Fruit fly (Drosophila melanogaster) whole organism, pupa: ENCODE measurements around the gene CG12012.

Experiments
- CG10348 ChIP-seq: fragments of 200-800 bp; sonication (Bioruptor generic); IDR thresholded peaks from 2 replicates; pipeline ENCODE4 v1.3.6; 2022; ENCODE audit warnings: missing biosample characterization, missing genetic modification characterization
- CG12605 ChIP-seq: fragments of 200-800 bp; sonication (Bioruptor generic); IDR thresholded peaks from 2 replicates; pipeline ENCODE4 v1.3.6; 2022; ENCODE audit warnings: missing biosample characterization, missing genetic modification characterization
- CG13204 ChIP-seq: fragments of 200-800 bp; sonication (Bioruptor generic); optimal IDR thresholded peaks from 2 replicates; lab custom pipeline; 2018; ENCODE audit warnings: missing biosample characterization, mild to moderate bottlenecking, missing genetic modification characterization, moderate library complexity
- CG14655 ChIP-seq: fragments of 200-800 bp; sonication (Bioruptor generic); optimal IDR thresholded peaks from 3 replicates; lab custom pipeline; 2017; ENCODE audit warnings: mild to moderate bottlenecking, missing biosample characterization, missing genetic modification reagents, missing genetic modification characterization
- CG15710 ChIP-seq: fragments of 200-800 bp; sonication (Bioruptor generic); optimal IDR thresholded peaks from 2 replicates; lab custom pipeline; 2018; ENCODE audit warnings: missing biosample characterization, mild to moderate bottlenecking, missing genetic modification characterization, moderate library complexity
- CG17806 ChIP-seq: fragments of 200-800 bp; sonication (Bioruptor generic); optimal IDR thresholded peaks from 2 replicates; lab custom pipeline; 2018; ENCODE audit warnings: missing biosample characterization, mild to moderate bottlenecking, missing genetic modification characterization, moderate library complexity
- CG32121 ChIP-seq: fragments of 200-800 bp; sonication (Bioruptor generic); IDR thresholded peaks from 2 replicates; pipeline ENCODE4 v1.3.6; 2022; ENCODE audit warnings: missing biosample characterization, missing genetic modification characterization
- CG34367 ChIP-seq: fragments of 200-800 bp; sonication (Bioruptor generic); optimal IDR thresholded peaks from 2 replicates; lab custom pipeline; 2018; ENCODE audit warnings: missing biosample characterization, mild to moderate bottlenecking, missing genetic modification characterization
- CG4496 ChIP-seq: fragments of 200-800 bp; sonication (Bioruptor generic); IDR thresholded peaks from 3 replicates; pipeline ENCODE4 v1.3.6; 2022; ENCODE audit warnings: missing biosample characterization, missing genetic modification characterization
- CG8159 ChIP-seq: fragments of 200-800 bp; sonication (Bioruptor generic); optimal IDR thresholded peaks from 3 replicates; lab custom pipeline; 2018; ENCODE audit warnings: missing biosample characterization, mild to moderate bottlenecking, missing genetic modification characterization, moderate library complexity
- CG8301 ChIP-seq: fragments of 200-800 bp; sonication (Bioruptor generic); optimal IDR thresholded peaks from 2 replicates; lab custom pipeline; 2018; ENCODE audit warnings: missing biosample characterization, mild to moderate bottlenecking, missing genetic modification characterization
- CG9948 ChIP-seq: fragments of 200-800 bp; sonication (Bioruptor generic); optimal IDR thresholded peaks from 2 replicates; lab custom pipeline; 2018; ENCODE audit warnings: missing biosample characterization, mild to moderate bottlenecking, missing genetic modification characterization, moderate library complexity
- D1 ChIP-seq: fragments of 200-800 bp; sonication (Bioruptor generic); optimal IDR thresholded peaks from 2 replicates; lab custom pipeline; 2018; ENCODE audit warnings: missing biosample characterization, mild to moderate bottlenecking, missing genetic modification characterization, moderate library complexity
- EcR ChIP-seq: fragments of 200-800 bp; sonication (Bioruptor generic); optimal IDR thresholded peaks from 3 replicates; lab custom pipeline; 2019; ENCODE audit warnings: missing biosample characterization, missing genetic modification characterization, mild to moderate bottlenecking, moderate library complexity, missing genetic modification reagents
- Ets98B ChIP-seq: fragments of 200-800 bp; sonication (Bioruptor generic); IDR thresholded peaks from 2 replicates; pipeline ENCODE4 v1.3.6; 2022; ENCODE audit warnings: missing biosample characterization, missing genetic modification characterization
- Pif1A ChIP-seq: fragments of 200-800 bp; sonication (Bioruptor generic); optimal IDR thresholded peaks from 3 replicates; lab custom pipeline; 2016; ENCODE audit warnings: missing biosample characterization, missing genetic modification characterization
- Pif1B ChIP-seq: fragments of 200-800 bp; sonication (Bioruptor generic); optimal IDR thresholded peaks from 3 replicates; lab custom pipeline; 2016; ENCODE audit warnings: missing biosample characterization, missing genetic modification characterization
- Snoo ChIP-seq: fragments of 200-800 bp; sonication (Bioruptor generic); optimal IDR thresholded peaks from 3 replicates; lab custom pipeline; 2017; ENCODE audit warnings: missing biosample characterization, mild to moderate bottlenecking, missing genetic modification characterization, inconsistent platforms
- fd96Ca ChIP-seq: fragments of 200-800 bp; sonication (Bioruptor generic); IDR thresholded peaks from 3 replicates; pipeline ENCODE4 v1.3.6; 2022; ENCODE audit warnings: missing biosample characterization, missing genetic modification characterization
- gl ChIP-seq: fragments of 200-800 bp; sonication (Bioruptor generic); optimal IDR thresholded peaks from 2 replicates; lab custom pipeline; 2018; ENCODE audit warnings: missing biosample characterization, mild to moderate bottlenecking, missing genetic modification characterization
- rn ChIP-seq: fragments of 200-800 bp; sonication (Bioruptor generic); IDR thresholded peaks from 2 replicates; pipeline ENCODE4 v1.3.6; 2022; ENCODE audit warnings: missing biosample characterization, missing genetic modification characterization

CG12012 gene

dm6 chr3L:3342307-3342940 is 34.1 kb upstream of the CG12012 start:
- no peak for TF ChIP-seq rn
- peak; percentile 6 for TF ChIP-seq gl (tag; lab: Kevin White, UChicago)
- TF ChIP-seq Ets98B (GFP tag; lab: Robert Waterston, UW), result no peak
- TF ChIP-seq CG34367 (tag; lab: Kevin White, UChicago), result peak; percentile 61
- TF ChIP-seq CG10348, result no peak
- no peak for TF ChIP-seq D1 (tag; lab: Kevin White, UChicago)
- TF ChIP-seq CG13204, result peak; percentile 26
- peak; percentile 64 for TF ChIP-seq CG14655
- TF ChIP-seq CG8159 (tag; lab: Kevin White, UChicago), result peak; percentile 67
- TF ChIP-seq CG9948, result peak; percentile 69
- TF ChIP-seq CG15710 (tag; lab: Kevin White, UChicago), result peak; percentile 64
- peak; percentile 22 for TF ChIP-seq EcR (GFP tag; lab: Kevin White, UChicago)
- peak; percentile 61 for TF ChIP-seq CG17806 (tag; lab: Kevin White, UChicago)
- TF ChIP-seq CG12605 (GFP tag; lab: Robert Waterston, UW), result no peak
- TF ChIP-seq CG8301 (tag; lab: Kevin White, UChicago), result peak; percentile 48
- no peak for TF ChIP-seq CG4496
- peak; percentile 51 for TF ChIP-seq Pif1B (GFP tag; lab: Kevin White, UChicago)
- peak; percentile 64 for TF ChIP-seq Pif1A (GFP tag; lab: Kevin White, UChicago)
- peak; percentile 76 for TF ChIP-seq Snoo (tag; lab: Kevin White, UChicago)
- TF ChIP-seq CG32121, result no peak
- no peak for TF ChIP-seq fd96Ca (GFP tag; lab: Robert Waterston, UW)

dm6 chr3L:3343260-3343659 is 33.3 kb upstream of the CG12012 start:
- TF ChIP-seq CG8301 (tag; lab: Kevin White, UChicago) (peak; percentile 41), CG9948 (peak; percentile 44), EcR (GFP tag; lab: Kevin White, UChicago) (no peak), CG34367 (tag; lab: Kevin White, UChicago) (no peak), CG14655 (peak; percentile 50), CG4496 (no peak), gl (tag; lab: Kevin White, UChicago) (no peak), CG32121 (no peak), CG13204 (no peak), CG17806 (tag; lab: Kevin White, UChicago) (peak; percentile 40), Snoo (tag; lab: Kevin White, UChicago) (peak; percentile 82), CG15710 (tag; lab: Kevin White, UChicago) (peak; percentile 44), Pif1B (GFP tag; lab: Kevin White, UChicago) (peak; percentile 35), rn (no peak), CG12605 (GFP tag; lab: Robert Waterston, UW) (no peak), D1 (tag; lab: Kevin White, UChicago) (no peak), CG10348 (no peak), CG8159 (tag; lab: Kevin White, UChicago) (peak; percentile 55), Ets98B (GFP tag; lab: Robert Waterston, UW) (no peak), fd96Ca (GFP tag; lab: Robert Waterston, UW) (no peak), Pif1A (GFP tag; lab: Kevin White, UChicago) (peak; percentile 13)
- TF ChIP-seq, all 21 proteins: peak for 9

- TF ChIP-seq gl (tag; lab: Kevin White, UChicago), result no peak
- no peak for TF ChIP-seq CG34367 (tag; lab: Kevin White, UChicago)
- TF ChIP-seq CG14655, result no peak
- TF ChIP-seq CG10348, result no peak
- TF ChIP-seq Snoo (tag; lab: Kevin White, UChicago), result no peak
- TF ChIP-seq Pif1B (GFP tag; lab: Kevin White, UChicago), result no peak
- TF ChIP-seq Pif1A (GFP tag; lab: Kevin White, UChicago), result no peak
- no peak for TF ChIP-seq EcR (GFP tag; lab: Kevin White, UChicago)
- no peak for TF ChIP-seq CG12605 (GFP tag; lab: Robert Waterston, UW)
- TF ChIP-seq CG9948, result no peak
- TF ChIP-seq rn, result no peak
- no peak for TF ChIP-seq fd96Ca (GFP tag; lab: Robert Waterston, UW)
- no peak for TF ChIP-seq CG8159 (tag; lab: Kevin White, UChicago)
- TF ChIP-seq CG8301 (tag; lab: Kevin White, UChicago), result no peak
- TF ChIP-seq D1 (tag; lab: Kevin White, UChicago), result no peak
- no peak for TF ChIP-seq CG17806 (tag; lab: Kevin White, UChicago)
These were observed 32.0 kb upstream of the CG12012 start for dm6 chr3L:3344528-3344927.

dm6 chr3L:3346294-3346693 is 30.3 kb upstream of the CG12012 start:
- no peak for TF ChIP-seq EcR (GFP tag; lab: Kevin White, UChicago)
- TF ChIP-seq CG9948, result no peak
- TF ChIP-seq CG13204, result no peak
- TF ChIP-seq Snoo (tag; lab: Kevin White, UChicago), result no peak
- TF ChIP-seq CG12605 (GFP tag; lab: Robert Waterston, UW), result no peak
- TF ChIP-seq CG17806 (tag; lab: Kevin White, UChicago), result no peak
- TF ChIP-seq gl (tag; lab: Kevin White, UChicago), result no peak
- no peak for TF ChIP-seq D1 (tag; lab: Kevin White, UChicago)

dm6 chr3L:3348956-3349824 is 27.4 kb upstream of the CG12012 start:
- TF ChIP-seq EcR (GFP tag; lab: Kevin White, UChicago) (peak; percentile 53), D1 (tag; lab: Kevin White, UChicago) (no peak), CG15710 (tag; lab: Kevin White, UChicago) (no peak), CG34367 (tag; lab: Kevin White, UChicago) (no peak), CG4496 (0 out of 3 replicates have a peak, but pooled peaks have one; percentile 26)
